Worm (Caenorhabditis elegans) whole organism, mixed stage, embryonic: ENCODE results near the gene che-7.

ENCODE experiments used
- elt-3 ChIP-seq: fragments of 150-350 bp; optimal IDR thresholded peaks from 2 replicates; lab custom pipeline; 2014; ENCODE audit warnings: missing biosample characterization, missing genetic modification characterization
- nhr-237 ChIP-seq: fragments of 150-350 bp; optimal IDR thresholded peaks from 2 replicates; lab custom pipeline; 2014; ENCODE audit warnings: missing biosample characterization, missing genetic modification characterization

- TF ChIP-seq nhr-237 (tag; lab: Kevin White, UChicago): no peak
- TF ChIP-seq elt-3 (tag; lab: Kevin White, UChicago): no peak
These were observed 2.4 kb upstream of the che-7 start for ce11 chrV:7971376-7971775.
